Fruit fly (Drosophila melanogaster) whole organism, embryonic: ENCODE data around the gene hry.

Experiments
- B-H2 ChIP-seq: fragments of 200-800 bp; sonication (Bioruptor generic); optimal IDR thresholded peaks from 2 replicates; lab custom pipeline; 2018; ENCODE audit warnings: missing biosample characterization, mild to moderate bottlenecking, missing genetic modification characterization
- CG11398 ChIP-seq: fragments of 200-800 bp; sonication (Bioruptor generic); optimal IDR thresholded peaks from 2 replicates; lab custom pipeline; 2016; ENCODE audit warnings: missing biosample characterization, missing genetic modification characterization
- CG32532 ChIP-seq: fragments of 200-800 bp; sonication (Bioruptor generic); IDR thresholded peaks from 2 replicates; pipeline ENCODE4 v1.3.6; 2022; ENCODE audit warnings: missing biosample characterization, missing genetic modification characterization
- CG8478 ChIP-seq: fragments of >200 bp; optimal IDR thresholded peaks from 2 replicates; lab custom pipeline; 2018
- CG9797 ChIP-seq: fragments of 200-800 bp; sonication (Bioruptor generic); optimal IDR thresholded peaks from 3 replicates; lab custom pipeline; 2018; ENCODE audit warnings: missing biosample characterization, mild to moderate bottlenecking, missing genetic modification characterization
- Fer3 ChIP-seq: fragments of 200-800 bp; sonication (Bioruptor generic); optimal IDR thresholded peaks from 2 replicates; lab custom pipeline; 2018; ENCODE audit warnings: missing biosample characterization, mild to moderate bottlenecking, missing genetic modification characterization, moderate library complexity
- Mrtf ChIP-seq: fragments of 200-800 bp; sonication (Bioruptor generic); IDR thresholded peaks from 3 replicates; pipeline ENCODE4 v1.3.6; 2022; ENCODE audit warnings: missing biosample characterization, missing genetic modification characterization
- ac ChIP-seq: fragments of 200-800 bp; sonication (Bioruptor generic); optimal IDR thresholded peaks from 3 replicates; lab custom pipeline; 2017; ENCODE audit warnings: missing biosample characterization, mild to moderate bottlenecking, missing genetic modification characterization
- ara ChIP-seq: fragments of 200-800 bp; sonication (Bioruptor generic); IDR thresholded peaks from 2 replicates; pipeline ENCODE4 v1.3.6; 2022; ENCODE audit warnings: missing biosample characterization, missing genetic modification characterization
- gsb ChIP-seq: fragments of 200-800 bp; sonication (Bioruptor generic); IDR thresholded peaks from 2 replicates; pipeline ENCODE4 v1.3.6; 2022; ENCODE audit warnings: missing biosample characterization, missing genetic modification characterization

DNA sequence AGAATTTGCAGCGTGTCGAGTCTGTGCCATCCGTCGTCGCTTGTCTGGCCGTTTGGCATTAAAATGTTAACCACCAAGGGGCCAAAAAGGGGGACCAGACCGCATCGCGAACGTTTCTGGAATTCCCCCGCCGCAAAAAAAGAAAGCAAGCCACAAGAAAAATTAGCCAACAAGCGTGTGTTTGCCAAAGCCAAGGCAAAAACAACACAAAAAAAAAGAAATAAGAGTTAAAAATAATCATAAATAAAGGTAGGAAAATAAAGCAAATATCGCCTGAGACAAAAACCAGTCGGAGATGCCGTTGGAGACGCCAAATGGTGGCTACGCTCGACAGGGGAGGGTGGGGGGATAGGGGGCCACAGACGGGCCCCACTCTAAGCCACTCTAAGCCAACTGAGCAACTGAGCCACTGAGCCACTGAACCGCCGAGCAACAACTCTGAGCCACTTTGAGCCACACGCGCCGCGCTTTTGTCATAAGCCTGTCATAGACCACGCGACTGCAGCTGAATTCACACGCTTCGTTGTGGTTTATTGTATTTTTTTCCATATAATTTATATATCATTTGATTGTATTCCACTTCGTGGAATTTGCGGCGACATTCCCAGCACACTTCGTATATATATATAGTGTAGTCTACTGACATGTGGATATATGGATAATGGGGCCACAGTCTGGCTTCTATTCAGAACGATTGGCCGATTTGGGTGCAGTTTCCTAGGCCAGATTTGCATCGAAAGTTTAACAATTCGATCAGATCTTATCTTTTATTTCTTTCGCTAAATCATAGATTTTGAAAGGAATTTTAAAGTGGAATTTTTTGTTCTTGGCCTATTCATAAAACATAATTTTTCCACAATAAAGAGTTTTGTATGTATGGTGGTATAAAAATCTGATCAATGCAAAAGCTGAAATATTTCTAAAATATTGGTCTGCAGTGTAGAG is 18.3 kb downstream of the hry start:
- no peak for TF ChIP-seq CG8478 (lab: Kevin White, UChicago)
- TF ChIP-seq ara, result no peak
- no peak for TF ChIP-seq Fer3 (tag; lab: Kevin White, UChicago)
- no peak for TF ChIP-seq CG11398
- no peak for TF ChIP-seq B-H2 (GFP tag; lab: Kevin White, UChicago)
- TF ChIP-seq gsb (GFP tag; lab: Robert Waterston, UW), result no peak
- TF ChIP-seq ac (GFP tag; lab: Kevin White, UChicago), result no peak
- TF ChIP-seq Mrtf, result no peak
- no peak for TF ChIP-seq CG9797 (GFP tag; lab: Kevin White, UChicago)
- peak; percentile 58 for TF ChIP-seq CG32532 (GFP tag; lab: Robert Waterston, UW)
